Worm (Caenorhabditis elegans) whole organism, dauer: ENCODE data around the gene C34E11.4.

Experiments
- unc-62 ChIP-seq: sonication (generic microtip); optimal IDR thresholded peaks from 2 replicates; lab custom pipeline; 2017; ENCODE audit warnings: missing biosample characterization, missing genetic modification reagents, missing genetic modification characterization

Gene C34E11.4

DNA sequence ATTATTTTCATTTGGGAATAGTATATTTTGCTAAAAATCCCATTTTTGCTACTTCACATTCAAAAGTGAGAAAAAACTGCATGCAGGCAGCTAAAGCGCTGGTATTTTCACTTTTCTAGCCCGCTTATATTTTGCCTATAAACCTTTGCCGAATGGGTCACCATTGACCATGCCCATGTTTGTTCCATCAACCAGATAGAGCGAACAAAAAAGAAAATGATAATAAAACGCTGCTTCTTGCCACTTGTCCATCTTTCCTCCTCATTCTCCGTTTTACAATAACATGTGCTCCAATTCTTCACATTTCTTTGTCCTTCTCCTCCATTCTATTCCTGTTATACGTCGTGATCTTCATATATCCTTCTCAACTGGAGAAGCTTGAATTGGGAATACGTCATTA is 19.7 kb downstream of the C34E11.4 start, which contains the start of gene tag-241:
Gene tag-241, plus strand, starts transcription at position 301 of the 400 bp plus-strand sequence.
- no peak for TF ChIP-seq unc-62 (GFP tag; lab: Kevin White, UChicago)

DNA sequence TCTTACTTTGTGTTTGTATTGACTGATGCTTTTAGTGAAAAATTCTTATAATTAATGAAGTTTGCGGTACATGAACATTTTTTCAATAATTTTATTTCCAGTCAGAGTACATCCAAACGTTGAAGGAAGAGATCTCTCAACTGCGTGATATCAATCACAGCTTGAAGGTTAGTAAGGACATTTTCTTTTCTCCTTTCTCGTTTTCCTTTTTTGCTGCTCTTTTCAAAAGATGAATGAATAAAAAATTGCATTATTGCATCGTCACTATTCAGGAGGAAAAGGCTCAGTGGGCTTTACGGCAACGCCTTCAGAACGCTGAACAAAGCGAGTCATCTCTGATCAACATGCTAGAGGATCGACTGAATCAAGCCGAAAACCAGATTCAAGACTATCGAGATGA is 22.9 kb downstream of the C34E11.4 start:
- TF ChIP-seq unc-62 (GFP tag; lab: Kevin White, UChicago) = no peak

DNA sequence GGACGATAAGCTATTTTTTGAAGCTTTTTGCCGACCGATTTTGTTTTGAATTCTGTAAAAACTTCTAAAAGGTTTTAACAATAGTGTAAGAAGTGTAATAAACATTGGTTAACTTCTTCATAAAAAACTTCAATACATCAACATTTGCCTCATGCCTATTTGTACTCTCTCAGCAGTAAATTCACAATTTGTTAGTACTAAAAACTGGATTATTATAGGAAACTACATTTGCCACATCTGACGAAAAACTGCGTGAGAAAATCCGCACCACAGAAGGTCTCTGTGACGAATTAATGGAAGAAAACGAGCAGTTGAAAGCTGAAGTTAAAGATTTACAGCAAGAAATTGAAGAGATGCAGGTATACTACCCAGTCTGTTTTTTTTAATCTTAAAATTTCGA is 23.5 kb downstream of the C34E11.4 start:
- TF ChIP-seq unc-62 (GFP tag; lab: Kevin White, UChicago) = no peak

DNA sequence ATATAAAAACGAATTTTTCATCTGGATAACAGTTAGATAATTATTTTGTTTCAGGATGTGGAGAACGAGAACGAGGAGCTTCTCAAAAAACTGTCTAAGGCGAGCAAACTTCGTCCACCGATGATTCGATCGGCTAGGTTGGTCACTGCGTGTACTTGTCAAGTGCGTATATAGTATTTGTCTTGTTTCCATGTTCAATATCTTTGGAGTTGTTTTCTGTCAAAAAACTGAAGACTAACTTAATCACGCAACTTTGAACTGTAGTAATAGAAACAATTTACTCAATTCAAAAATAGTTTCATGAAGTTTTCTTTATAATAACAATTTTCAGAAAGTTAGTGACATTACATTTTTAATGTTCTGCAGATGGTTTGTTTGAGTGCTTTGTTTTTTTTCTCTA is 24.7 kb downstream of the C34E11.4 start:
- no peak for TF ChIP-seq unc-62 (GFP tag; lab: Kevin White, UChicago)

DNA sequence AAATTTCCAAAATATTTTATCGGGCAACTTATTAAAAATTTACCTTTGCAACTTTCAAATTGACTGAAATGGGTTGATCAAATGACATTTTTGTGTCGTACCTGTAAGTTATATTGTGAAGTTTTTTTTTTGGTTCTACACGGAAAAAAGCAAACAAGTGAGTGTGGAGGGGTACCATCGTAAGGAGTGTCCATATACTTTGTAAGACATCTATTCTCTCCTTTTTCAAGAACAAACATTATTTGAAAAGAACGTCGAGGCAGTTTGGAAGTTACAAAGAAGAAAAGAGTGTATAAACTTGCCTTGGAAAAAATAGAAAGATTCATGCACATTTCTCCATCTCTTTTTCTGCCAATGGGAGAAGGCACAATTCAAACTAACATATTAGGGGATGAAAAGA is 33.4 kb downstream of the C34E11.4 start, which contains the start of gene taf-7.1:
Gene taf-7.1, minus strand, starts transcription at position 101 of the 400 bp plus-strand sequence.
- no peak for TF ChIP-seq unc-62 (GFP tag; lab: Kevin White, UChicago)

DNA sequence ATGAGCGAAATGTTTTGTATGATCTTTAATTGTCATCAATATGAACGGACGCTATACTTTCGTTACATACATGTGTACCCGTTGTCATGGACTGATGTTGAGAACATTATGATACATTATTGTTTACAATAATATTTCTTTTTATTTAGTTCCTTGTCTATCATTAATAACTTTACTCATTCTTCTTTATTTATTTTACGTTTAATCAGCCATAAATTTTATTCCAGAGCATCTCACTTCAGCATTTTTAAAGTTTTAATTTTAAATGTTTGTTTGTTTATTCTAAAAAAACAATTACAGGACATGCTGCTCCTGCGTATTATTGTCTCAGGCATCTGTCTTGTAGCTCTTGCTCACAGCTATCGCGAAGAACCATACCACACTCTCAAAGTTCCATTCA is 39.4 kb downstream of the C34E11.4 start, which contains the start of gene F54F7.2:
Gene F54F7.2, plus strand, starts transcription at position 301 of the 400 bp plus-strand sequence.
- no peak for TF ChIP-seq unc-62 (GFP tag; lab: Kevin White, UChicago)

DNA sequence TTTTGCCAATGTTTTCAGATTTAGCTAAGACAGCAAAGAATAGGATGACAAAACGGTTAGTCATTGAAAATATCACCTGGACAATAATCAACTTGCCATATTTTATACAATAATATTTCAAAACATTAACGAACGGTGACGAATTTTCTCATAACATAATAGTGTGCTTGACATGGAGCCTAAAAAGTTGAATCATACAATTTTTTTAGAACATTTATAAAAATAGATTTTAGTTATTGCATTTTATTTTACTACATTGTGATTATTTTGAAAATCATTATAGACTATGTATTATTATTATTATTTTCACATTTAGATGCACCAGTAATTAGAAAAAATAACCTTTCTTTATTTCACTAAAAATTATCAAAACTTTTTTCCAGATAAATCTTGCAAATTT is 44.6 kb downstream of the C34E11.4 start, which contains the start of gene F54F7.9:
Gene F54F7.9, minus strand, starts transcription at position 101 of the 400 bp plus-strand sequence.
- no peak for TF ChIP-seq unc-62 (GFP tag; lab: Kevin White, UChicago)

DNA sequence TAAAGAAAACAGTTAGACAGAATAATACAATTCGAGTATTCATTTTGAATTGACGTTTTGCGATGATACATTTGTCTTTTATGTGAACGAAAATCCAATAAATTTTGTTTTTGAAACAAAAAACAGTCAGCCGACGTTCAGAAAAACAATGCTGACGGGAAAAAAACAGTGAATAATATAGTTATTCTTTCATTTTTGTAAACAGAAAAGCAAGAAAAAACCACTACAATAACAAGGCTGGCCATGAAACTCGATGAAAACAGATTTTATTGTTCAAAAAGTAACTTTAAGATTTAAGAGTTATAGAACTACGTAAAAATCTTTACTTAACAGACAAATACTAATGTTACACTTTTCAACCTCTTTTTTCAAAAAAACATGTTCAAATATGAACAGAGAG is 46.1 kb downstream of the C34E11.4 start, which contains the start of gene F54F7.3:
Gene F54F7.3, minus strand, starts transcription at position 101 of the 400 bp plus-strand sequence.
- no peak for TF ChIP-seq unc-62 (GFP tag; lab: Kevin White, UChicago)

DNA sequence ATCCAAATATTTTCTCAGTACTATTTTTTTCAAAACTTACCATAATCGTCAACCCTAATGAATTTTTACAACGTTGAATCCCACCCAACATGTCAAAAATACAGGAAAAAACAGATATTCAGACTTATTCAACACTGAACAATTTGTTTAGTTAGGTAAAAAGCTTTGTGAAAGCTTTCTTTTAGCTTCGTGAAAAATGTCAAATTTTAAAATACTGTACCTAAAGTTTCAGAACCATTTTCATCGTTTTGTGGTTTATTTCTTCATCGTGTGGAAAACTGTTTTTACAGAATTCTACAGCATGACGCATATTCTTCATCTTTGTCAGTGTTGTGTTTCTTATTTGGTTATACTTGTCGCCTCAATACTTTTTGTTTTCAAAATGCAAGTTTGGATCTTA is 46.6 kb downstream of the C34E11.4 start, which contains the start of gene F54F7.14:
Gene F54F7.14, plus strand, starts transcription at position 301 of the 400 bp plus-strand sequence.
- no peak for TF ChIP-seq unc-62 (GFP tag; lab: Kevin White, UChicago)

DNA sequence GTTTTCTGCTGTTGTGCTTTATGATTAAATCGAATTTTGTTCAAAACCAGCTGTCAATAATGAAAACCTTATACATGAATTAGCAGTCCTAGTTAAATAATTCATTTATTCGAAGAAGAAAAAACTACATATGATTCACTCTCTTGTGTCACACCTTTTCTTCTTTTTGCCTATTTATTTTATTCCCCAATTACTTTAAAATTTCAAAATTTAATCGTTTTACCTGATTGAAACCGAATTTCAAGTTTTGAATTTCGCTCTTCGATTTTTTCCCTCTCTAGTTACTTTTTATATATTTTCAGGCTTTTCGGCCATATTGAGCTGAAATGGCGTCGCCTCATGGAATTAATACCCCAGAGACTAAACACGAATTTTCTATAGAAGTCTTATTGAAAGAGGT is 48.5 kb downstream of the C34E11.4 start, which contains the start of gene xtr-1:
Gene xtr-1, plus strand, starts transcription at position 301 of the 400 bp plus-strand sequence.
- TF ChIP-seq unc-62 (GFP tag; lab: Kevin White, UChicago) = no peak

DNA sequence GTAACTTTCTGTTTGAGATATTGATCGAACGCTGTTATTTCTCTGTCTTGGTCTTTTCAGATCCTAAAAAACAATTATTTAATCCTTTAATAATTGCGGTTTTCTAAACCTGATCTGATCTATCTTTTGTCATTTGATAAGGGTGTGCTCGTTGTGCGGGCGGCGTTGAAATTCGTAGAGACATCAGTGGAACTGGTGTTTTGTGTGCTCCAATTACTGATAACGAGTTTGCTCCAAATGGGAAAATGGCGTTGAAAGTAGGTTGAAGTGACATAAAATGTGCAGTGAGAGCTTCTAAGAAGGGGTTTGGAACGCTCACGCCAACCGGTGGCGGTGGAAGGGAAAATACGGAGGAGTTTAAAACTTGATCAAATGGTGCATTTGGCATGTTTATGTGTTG is 50.4 kb downstream of the C34E11.4 start:
- TF ChIP-seq unc-62 (GFP tag; lab: Kevin White, UChicago) = no peak

DNA sequence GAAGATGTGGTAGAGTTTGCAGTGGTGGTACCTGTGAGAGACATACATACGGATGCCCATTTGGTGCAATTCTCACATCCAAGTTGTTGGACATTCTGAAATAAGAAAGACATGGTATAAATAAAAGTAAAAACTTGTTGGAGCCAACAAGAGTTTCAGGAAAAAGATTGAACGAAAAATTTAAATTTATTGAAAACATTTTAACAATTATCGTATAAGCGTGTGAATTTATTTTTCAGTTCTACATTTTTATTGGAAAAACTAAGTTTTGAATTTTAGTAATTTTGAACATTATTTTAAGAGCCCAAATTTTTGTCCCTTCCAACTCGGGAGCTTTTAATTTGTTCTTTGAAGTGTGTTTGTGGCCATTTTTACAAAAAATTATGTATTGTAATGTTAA is 50.9 kb downstream of the C34E11.4 start, which contains the start of gene F54F7.8:
Gene F54F7.8, minus strand, starts transcription at position 101 of the 400 bp plus-strand sequence.
- TF ChIP-seq unc-62 (GFP tag; lab: Kevin White, UChicago) = no peak
